Fruit fly (Drosophila melanogaster) whole organism, prepupa: ENCODE measurements around the gene CG11723.

Source experiments
- CG10631 ChIP-seq: fragments of 200-800 bp; sonication (Bioruptor generic); optimal IDR thresholded peaks from 2 replicates; lab custom pipeline; 2016; ENCODE audit warnings: missing biosample characterization, missing genetic modification characterization
- CG11294 ChIP-seq: fragments of 200-800 bp; sonication (Bioruptor generic); IDR thresholded peaks from 2 replicates; pipeline ENCODE4 v1.3.6; 2022; ENCODE audit warnings: missing biosample characterization, missing genetic modification characterization
- CG9139 ChIP-seq: fragments of 200-800 bp; sonication (Bioruptor generic); optimal IDR thresholded peaks from 3 replicates; lab custom pipeline; 2017; ENCODE audit warnings: missing biosample characterization, mild to moderate bottlenecking, missing genetic modification characterization
- Ets21C ChIP-seq: fragments of 200-800 bp; sonication (Bioruptor generic); optimal IDR thresholded peaks from 3 replicates; lab custom pipeline; 2016; ENCODE audit warnings: missing biosample characterization, missing genetic modification characterization
- Lpt ChIP-seq: fragments of 200-800 bp; sonication (Bioruptor generic); optimal IDR thresholded peaks from 3 replicates; lab custom pipeline; 2016; ENCODE audit warnings: missing biosample characterization, missing genetic modification characterization
- lz ChIP-seq: fragments of 200-800 bp; sonication (Bioruptor generic); optimal IDR thresholded peaks from 3 replicates; lab custom pipeline; 2016; ENCODE audit warnings: missing biosample characterization, missing genetic modification characterization
- salr ChIP-seq, 2 experiments: fragments of 200-800 bp; sonication (Bioruptor generic); optimal IDR thresholded peaks; 3 replicates each; lab custom pipeline; 2016 to 2018; ENCODE audit warnings: missing biosample characterization in 2 of 2, missing genetic modification characterization in 2 of 2, mild to moderate bottlenecking in 1 of 2

dm6 chr2L:2110350-2110888 lies 36.7 kb downstream of the CG11723 start:
- no peak for TF ChIP-seq CG11294 (GFP tag; lab: Robert Waterston, UW)
- no peak for TF ChIP-seq salr (GFP tag; optimal IDR thresholded peaks at IDR 0.05; lab: Kevin White, UChicago)
- no peak for TF ChIP-seq Lpt (GFP tag; lab: Kevin White, UChicago)
- TF ChIP-seq CG10631 (GFP tag; lab: Kevin White, UChicago), result no peak
- TF ChIP-seq Ets21C, result no peak
- no peak for TF ChIP-seq lz (GFP tag; lab: Kevin White, UChicago)
- TF ChIP-seq CG9139 (GFP tag; lab: Kevin White, UChicago), result no peak
